Fruit fly (Drosophila melanogaster) whole organism, wandering third instar larva: ENCODE measurements around the gene CycJ.

Experiments used
- Abd-B ChIP-seq: fragments of >200 bp; optimal IDR thresholded peaks from 2 replicates; lab custom pipeline; 2017; ENCODE audit warnings: missing biosample characterization, missing genetic modification characterization
- CG9705 ChIP-seq: fragments of 200-800 bp; sonication (Bioruptor generic); optimal IDR thresholded peaks from 2 replicates; lab custom pipeline; 2018; ENCODE audit warnings: missing biosample characterization, mild to moderate bottlenecking, missing genetic modification characterization
- CrebA ChIP-seq: fragments of 200-800 bp; sonication (Bioruptor generic); optimal IDR thresholded peaks from 2 replicates; lab custom pipeline; 2016; ENCODE audit warnings: missing biosample characterization, mild to moderate bottlenecking, missing genetic modification characterization, borderline replicate concordance
- Dif ChIP-seq: fragments of 200-275, 200-300 bp; sonication (Bioruptor generic); optimal IDR thresholded peaks from 2 replicates; lab custom pipeline; 2018; ENCODE audit warnings: missing biosample characterization, missing genetic modification characterization; ENCODE audit not compliant: partially characterized antibody
- HLH106 ChIP-seq: fragments of 200-800 bp; optimal IDR thresholded peaks from 3 replicates; lab custom pipeline; 2019; ENCODE audit warnings: missing biosample characterization, mild to moderate bottlenecking, missing genetic modification characterization, moderate library complexity
- Hnf4 ChIP-seq: fragments of 200-800 bp; sonication (Bioruptor generic); optimal IDR thresholded peaks from 2 replicates; lab custom pipeline; 2016; ENCODE audit warnings: missing biosample characterization, mild to moderate bottlenecking, missing genetic modification characterization
- Mio ChIP-seq: sonication (Bioruptor generic); optimal IDR thresholded peaks from 2 replicates; lab custom pipeline; 2016; ENCODE audit warnings: missing biosample characterization, missing genetic modification characterization
- Myc ChIP-seq: fragments of >200 bp; optimal IDR thresholded peaks from 2 replicates; lab custom pipeline; 2017
- N ChIP-seq: fragments of >200 bp; optimal IDR thresholded peaks from 2 replicates; lab custom pipeline; 2018; ENCODE audit warnings: missing biosample characterization, missing external identifiers, missing genetic modification characterization
- Rel ChIP-seq, 2 experiments: fragments of 200-800 bp; sonication (Bioruptor generic) in 1 of 2; optimal IDR thresholded peaks; 2 replicates in 1 of 2; 3 replicates in 1 of 2; lab custom pipeline; 2016 to 2019; ENCODE audit warnings: mild to moderate bottlenecking in 2 of 2, missing biosample characterization in 2 of 2, missing genetic modification characterization in 2 of 2, moderate library complexity in 1 of 2
- Sp1 ChIP-seq: fragments of 200-800 bp; sonication (Bioruptor generic); optimal IDR thresholded peaks from 3 replicates; lab custom pipeline; 2019; ENCODE audit warnings: missing biosample characterization, mild to moderate bottlenecking, missing genetic modification characterization, moderate library complexity
- brk ChIP-seq: fragments of 200-800 bp; sonication (Bioruptor generic); optimal IDR thresholded peaks from 2 replicates; lab custom pipeline; 2016; ENCODE audit warnings: missing biosample characterization, mild to moderate bottlenecking, missing genetic modification characterization
- dl ChIP-seq, 2 experiments: fragments of 175-275, 200-275 bp in 1 of 2; fragments of 200-275 bp in 1 of 2; sonication (Bioruptor generic); optimal IDR thresholded peaks; lab custom pipeline; 2018; ENCODE audit warnings: mild to moderate bottlenecking in 2 of 2, missing biosample characterization in 2 of 2, missing genetic modification characterization in 2 of 2, moderate library complexity in 2 of 2; ENCODE audit not compliant: partially characterized antibody in 2 of 2, insufficient read depth in 1 of 2
- dmrt93B ChIP-seq: fragments of 200-800 bp; sonication (Bioruptor generic); optimal IDR thresholded peaks from 2 replicates; lab custom pipeline; 2018; ENCODE audit warnings: missing biosample characterization, mild to moderate bottlenecking, missing genetic modification characterization
- ey ChIP-seq: fragments of 200-800 bp; sonication (Bioruptor generic); optimal IDR thresholded peaks from 2 replicates; lab custom pipeline; 2016; ENCODE audit warnings: missing biosample characterization, missing genetic modification characterization
- foxo ChIP-seq, 2 experiments: fragments of 200-800 bp; sonication (Bioruptor generic); optimal IDR thresholded peaks; 2 replicates in 1 of 2; 3 replicates in 1 of 2; lab custom pipeline; 2016 to 2017; ENCODE audit warnings: missing biosample characterization in 2 of 2, missing genetic modification characterization in 2 of 2
- fru ChIP-seq: fragments of 200-800 bp; sonication (Bioruptor generic); optimal IDR thresholded peaks from 3 replicates; lab custom pipeline; 2016; ENCODE audit warnings: missing biosample characterization, mild to moderate bottlenecking, missing genetic modification characterization
- h ChIP-seq: fragments of 200-800 bp; sonication (Bioruptor generic); optimal IDR thresholded peaks from 3 replicates; lab custom pipeline; 2016; ENCODE audit warnings: missing biosample characterization, mild to moderate bottlenecking, missing genetic modification characterization
- lola ChIP-seq: fragments of >200 bp; optimal IDR thresholded peaks from 2 replicates; lab custom pipeline; 2017; ENCODE audit warnings: missing biosample characterization, missing genetic modification characterization
- pan ChIP-seq: fragments of >200 bp; optimal IDR thresholded peaks from 2 replicates; lab custom pipeline; 2017
- psq ChIP-seq: fragments of 200-800 bp; sonication (Bioruptor generic); optimal IDR thresholded peaks from 3 replicates; lab custom pipeline; 2017; ENCODE audit warnings: missing biosample characterization, mild to moderate bottlenecking, missing genetic modification characterization, moderate library complexity
- rgr ChIP-seq: fragments of 200-800 bp; sonication (Bioruptor generic); optimal IDR thresholded peaks from 3 replicates; lab custom pipeline; 2016; ENCODE audit warnings: missing biosample characterization, mild to moderate bottlenecking, missing genetic modification characterization

CycJ gene

DNA sequence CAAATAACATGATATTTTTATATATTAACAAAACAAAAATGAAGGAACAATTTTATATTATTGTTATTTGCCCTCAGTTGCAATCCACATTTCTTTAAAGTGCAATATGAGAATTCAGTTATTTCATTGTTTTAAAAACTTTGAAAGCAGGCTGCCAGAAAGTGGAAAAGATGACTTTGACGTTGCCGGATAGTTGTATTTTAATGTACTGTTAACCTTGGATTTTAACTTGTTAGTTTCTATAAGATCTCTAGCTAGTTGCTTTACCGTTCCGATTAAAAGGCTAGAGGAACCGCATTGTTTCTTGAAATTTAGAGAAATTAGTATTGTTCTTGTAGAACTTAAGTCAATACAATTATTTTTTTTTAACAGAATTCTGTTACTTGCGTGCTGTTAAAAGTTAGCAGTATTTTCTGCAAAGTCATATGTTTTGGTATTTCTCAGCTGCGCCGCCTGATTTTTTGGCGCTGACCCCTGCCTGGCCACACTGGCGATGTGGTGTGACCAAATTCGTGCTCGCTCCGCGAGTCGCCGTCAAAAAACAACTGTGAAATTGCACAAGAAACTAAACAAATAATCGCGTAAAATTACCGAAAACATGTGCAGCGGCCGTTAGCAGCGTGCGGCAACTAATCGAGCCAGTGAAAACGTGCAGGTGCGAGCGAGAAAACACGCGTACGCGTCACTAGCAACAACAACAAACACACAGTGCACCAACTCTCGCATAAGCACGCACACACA is 49.2 kb downstream of the CycJ start, which contains the start of gene Eip63E:
TSS of gene Eip63E (plus strand) at position 472 of the 741 bp plus-strand sequence.
- TF ChIP-seq Myc: no peak
- TF ChIP-seq dmrt93B (GFP tag; lab: Kevin White, UChicago): no peak
- peak; percentile 8 for TF ChIP-seq HLH106 (tag; lab: Kevin White, UChicago)
- TF ChIP-seq Rel (GFP tag; optimal IDR thresholded peaks at IDR 0.05; lab: Kevin White, UChicago): no peak
- TF ChIP-seq Rel (tag; optimal IDR thresholded peaks at IDR 0.05; lab: Kevin White, UChicago): peak; percentile 59
- peak; percentile 8 for TF ChIP-seq Hnf4 (GFP tag; lab: Kevin White, UChicago)
- TF ChIP-seq fru (GFP tag; lab: Kevin White, UChicago): no peak
- TF ChIP-seq Abd-B (GFP tag; lab: Kevin White, UChicago): no peak
- TF ChIP-seq N: peak; percentile 37
- TF ChIP-seq h: peak; percentile 10
- peak in 1 of 2 experiments; percentile 34 for TF ChIP-seq foxo (GFP tag; optimal IDR thresholded peaks at IDR 0.05; lab: Kevin White, UChicago)
- no peak for TF ChIP-seq brk
- TF ChIP-seq psq: no peak
- TF ChIP-seq Sp1 (GFP tag; lab: Kevin White, UChicago): peak; percentile 58

DNA sequence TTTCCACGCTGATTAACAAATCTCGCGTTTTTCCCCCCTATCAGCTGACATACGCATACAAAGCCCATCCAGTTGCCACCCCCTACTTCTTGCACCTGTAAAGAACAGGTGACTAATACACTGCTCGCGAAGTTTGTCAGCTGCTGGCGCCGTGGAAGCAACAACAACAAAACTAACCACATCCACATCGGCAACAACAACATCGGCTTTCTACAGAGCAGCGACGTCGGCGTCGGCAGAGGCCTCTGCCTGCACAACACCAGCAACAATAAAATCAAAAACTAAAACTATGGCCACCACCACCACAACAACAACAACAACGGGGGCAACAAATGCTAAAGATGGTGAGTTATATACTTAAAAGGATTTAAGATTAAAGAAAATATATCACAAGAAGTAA is 50.3 kb downstream of the CycJ start:
- TF ChIP-seq CG9705 (GFP tag; lab: Kevin White, UChicago) (no peak), pan (lab: Kevin White, UChicago) (no peak), Sp1 (GFP tag; lab: Kevin White, UChicago) (no peak), foxo (GFP tag; optimal IDR thresholded peaks at IDR 0.05; lab: Kevin White, UChicago) (no peak), rgr (no peak), Dif (GFP tag; lab: Kevin White, UChicago) (no peak), dl (GFP tag; optimal IDR thresholded peaks at IDR 0.05; lab: Kevin White, UChicago; ENCODE audit: insufficient read depth in 1 of 2, partially characterized antibody in 2 of 2) (no peak), CrebA (GFP tag; lab: Kevin White, UChicago) (no peak), Mio (GFP tag; lab: Kevin White, UChicago) (no peak), ey (no peak), lola (GFP tag; lab: Kevin White, UChicago) (no peak), Hnf4 (GFP tag; lab: Kevin White, UChicago) (no peak), HLH106 (tag; lab: Kevin White, UChicago) (no peak), brk (no peak), Rel (GFP tag; optimal IDR thresholded peaks at IDR 0.05; lab: Kevin White, UChicago) (no peak), Rel (tag; optimal IDR thresholded peaks at IDR 0.05; lab: Kevin White, UChicago) (no peak)
